Fruit fly (Drosophila melanogaster) whole organism, pupa: Measurements from ENCODE around the gene CG34303.
A peak's percentile ranks its signal among the peaks of the same experiment; 100 is the strongest.

ENCODE experiments used
- CG10348 ChIP-seq: fragments of 200-800 bp; sonication (Bioruptor generic); IDR thresholded peaks from 2 replicates; pipeline ENCODE4 v1.3.6; 2022; ENCODE audit warnings: missing biosample characterization, missing genetic modification characterization
- CG12605 ChIP-seq: fragments of 200-800 bp; sonication (Bioruptor generic); IDR thresholded peaks from 2 replicates; pipeline ENCODE4 v1.3.6; 2022; ENCODE audit warnings: missing biosample characterization, missing genetic modification characterization
- CG13204 ChIP-seq: fragments of 200-800 bp; sonication (Bioruptor generic); optimal IDR thresholded peaks from 2 replicates; lab custom pipeline; 2018; ENCODE audit warnings: missing biosample characterization, mild to moderate bottlenecking, missing genetic modification characterization, moderate library complexity
- CG14655 ChIP-seq: fragments of 200-800 bp; sonication (Bioruptor generic); optimal IDR thresholded peaks from 3 replicates; lab custom pipeline; 2017; ENCODE audit warnings: mild to moderate bottlenecking, missing biosample characterization, missing genetic modification reagents, missing genetic modification characterization
- CG15710 ChIP-seq: fragments of 200-800 bp; sonication (Bioruptor generic); optimal IDR thresholded peaks from 2 replicates; lab custom pipeline; 2018; ENCODE audit warnings: missing biosample characterization, mild to moderate bottlenecking, missing genetic modification characterization, moderate library complexity
- CG17806 ChIP-seq: fragments of 200-800 bp; sonication (Bioruptor generic); optimal IDR thresholded peaks from 2 replicates; lab custom pipeline; 2018; ENCODE audit warnings: missing biosample characterization, mild to moderate bottlenecking, missing genetic modification characterization, moderate library complexity
- CG32121 ChIP-seq: fragments of 200-800 bp; sonication (Bioruptor generic); IDR thresholded peaks from 2 replicates; pipeline ENCODE4 v1.3.6; 2022; ENCODE audit warnings: missing biosample characterization, missing genetic modification characterization
- CG34367 ChIP-seq: fragments of 200-800 bp; sonication (Bioruptor generic); optimal IDR thresholded peaks from 2 replicates; lab custom pipeline; 2018; ENCODE audit warnings: missing biosample characterization, mild to moderate bottlenecking, missing genetic modification characterization
- CG4496 ChIP-seq: fragments of 200-800 bp; sonication (Bioruptor generic); IDR thresholded peaks from 3 replicates; pipeline ENCODE4 v1.3.6; 2022; ENCODE audit warnings: missing biosample characterization, missing genetic modification characterization
- CG8159 ChIP-seq: fragments of 200-800 bp; sonication (Bioruptor generic); optimal IDR thresholded peaks from 3 replicates; lab custom pipeline; 2018; ENCODE audit warnings: missing biosample characterization, mild to moderate bottlenecking, missing genetic modification characterization, moderate library complexity
- CG8301 ChIP-seq: fragments of 200-800 bp; sonication (Bioruptor generic); optimal IDR thresholded peaks from 2 replicates; lab custom pipeline; 2018; ENCODE audit warnings: missing biosample characterization, mild to moderate bottlenecking, missing genetic modification characterization
- CG9948 ChIP-seq: fragments of 200-800 bp; sonication (Bioruptor generic); optimal IDR thresholded peaks from 2 replicates; lab custom pipeline; 2018; ENCODE audit warnings: missing biosample characterization, mild to moderate bottlenecking, missing genetic modification characterization, moderate library complexity
- D1 ChIP-seq: fragments of 200-800 bp; sonication (Bioruptor generic); optimal IDR thresholded peaks from 2 replicates; lab custom pipeline; 2018; ENCODE audit warnings: missing biosample characterization, mild to moderate bottlenecking, missing genetic modification characterization, moderate library complexity
- EcR ChIP-seq: fragments of 200-800 bp; sonication (Bioruptor generic); optimal IDR thresholded peaks from 3 replicates; lab custom pipeline; 2019; ENCODE audit warnings: missing biosample characterization, missing genetic modification characterization, mild to moderate bottlenecking, moderate library complexity, missing genetic modification reagents
- Ets98B ChIP-seq: fragments of 200-800 bp; sonication (Bioruptor generic); IDR thresholded peaks from 2 replicates; pipeline ENCODE4 v1.3.6; 2022; ENCODE audit warnings: missing biosample characterization, missing genetic modification characterization
- Pif1A ChIP-seq: fragments of 200-800 bp; sonication (Bioruptor generic); optimal IDR thresholded peaks from 3 replicates; lab custom pipeline; 2016; ENCODE audit warnings: missing biosample characterization, missing genetic modification characterization
- Pif1B ChIP-seq: fragments of 200-800 bp; sonication (Bioruptor generic); optimal IDR thresholded peaks from 3 replicates; lab custom pipeline; 2016; ENCODE audit warnings: missing biosample characterization, missing genetic modification characterization
- Snoo ChIP-seq: fragments of 200-800 bp; sonication (Bioruptor generic); optimal IDR thresholded peaks from 3 replicates; lab custom pipeline; 2017; ENCODE audit warnings: missing biosample characterization, mild to moderate bottlenecking, missing genetic modification characterization, inconsistent platforms
- fd96Ca ChIP-seq: fragments of 200-800 bp; sonication (Bioruptor generic); IDR thresholded peaks from 3 replicates; pipeline ENCODE4 v1.3.6; 2022; ENCODE audit warnings: missing biosample characterization, missing genetic modification characterization
- gl ChIP-seq: fragments of 200-800 bp; sonication (Bioruptor generic); optimal IDR thresholded peaks from 2 replicates; lab custom pipeline; 2018; ENCODE audit warnings: missing biosample characterization, mild to moderate bottlenecking, missing genetic modification characterization
- rn ChIP-seq: fragments of 200-800 bp; sonication (Bioruptor generic); IDR thresholded peaks from 2 replicates; pipeline ENCODE4 v1.3.6; 2022; ENCODE audit warnings: missing biosample characterization, missing genetic modification characterization

Gene CG34303

dm6 chr3R:10133419-10134340 is 18.0 kb downstream of the CG34303 start:
- no peak for TF ChIP-seq fd96Ca (GFP tag; lab: Robert Waterston, UW)
- peak; percentile 12 for TF ChIP-seq EcR (GFP tag; lab: Kevin White, UChicago)
- peak; percentile 15; the same call in 1 of the 3 replicates for TF ChIP-seq CG4496 (GFP tag; lab: Robert Waterston, UW)
- TF ChIP-seq CG8159 (tag; lab: Kevin White, UChicago) = no peak

DNA sequence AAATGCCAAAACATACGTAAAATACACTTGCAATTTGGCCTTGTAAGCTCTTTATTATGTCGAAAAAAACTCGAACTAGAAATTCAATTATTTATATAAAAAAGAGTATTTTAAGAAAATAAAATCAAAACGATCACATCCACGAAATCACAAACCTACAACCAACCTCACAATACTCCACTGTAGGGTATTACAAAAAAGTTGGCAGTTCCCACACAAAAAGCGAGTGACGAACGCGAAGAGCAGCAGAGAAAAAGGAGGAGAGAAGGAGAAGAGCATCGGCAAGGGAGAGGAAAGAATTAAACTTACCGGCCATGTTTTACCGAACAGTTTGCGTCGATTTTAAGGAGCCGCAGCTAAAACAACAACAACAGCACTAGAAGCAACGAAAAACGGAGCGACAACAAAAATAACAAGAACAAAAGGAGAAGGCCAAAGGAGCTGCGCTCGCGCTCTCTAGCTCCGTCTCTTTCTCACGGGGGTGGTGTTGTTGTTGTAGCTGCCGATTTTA is 18.7 kb downstream of the CG34303 start:
- peak; percentile 8 for TF ChIP-seq Snoo (tag; lab: Kevin White, UChicago)
- TF ChIP-seq Pif1A (GFP tag; lab: Kevin White, UChicago) = peak; percentile 12
- peak; percentile 76 for TF ChIP-seq CG13204 (GFP tag; lab: Kevin White, UChicago)
- TF ChIP-seq CG4496 (GFP tag; lab: Robert Waterston, UW) = no peak
- TF ChIP-seq CG10348 (GFP tag; lab: Robert Waterston, UW) = no peak
- no peak for TF ChIP-seq D1
- TF ChIP-seq CG8159 (tag; lab: Kevin White, UChicago) = peak; percentile 5
- no peak for TF ChIP-seq rn
- TF ChIP-seq CG12605 = no peak
- TF ChIP-seq CG8301 (tag; lab: Kevin White, UChicago) = peak; percentile 15
- no peak for TF ChIP-seq CG34367 (tag; lab: Kevin White, UChicago)
- peak; percentile 20 for TF ChIP-seq CG17806 (tag; lab: Kevin White, UChicago)
- TF ChIP-seq Pif1B (GFP tag; lab: Kevin White, UChicago) = peak; percentile 1
- peak; percentile 11 for TF ChIP-seq CG9948
- TF ChIP-seq fd96Ca (GFP tag; lab: Robert Waterston, UW) = no peak
- TF ChIP-seq CG15710 (tag; lab: Kevin White, UChicago) = no peak
- TF ChIP-seq Ets98B (GFP tag; lab: Robert Waterston, UW) = no peak
- peak; percentile 21 for TF ChIP-seq CG14655
- TF ChIP-seq EcR (GFP tag; lab: Kevin White, UChicago) = peak; percentile 31
- TF ChIP-seq CG32121 (GFP tag; lab: Robert Waterston, UW) = no peak
- TF ChIP-seq gl = no peak
- TF ChIP-seq, all 21 proteins: peak for 10

DNA sequence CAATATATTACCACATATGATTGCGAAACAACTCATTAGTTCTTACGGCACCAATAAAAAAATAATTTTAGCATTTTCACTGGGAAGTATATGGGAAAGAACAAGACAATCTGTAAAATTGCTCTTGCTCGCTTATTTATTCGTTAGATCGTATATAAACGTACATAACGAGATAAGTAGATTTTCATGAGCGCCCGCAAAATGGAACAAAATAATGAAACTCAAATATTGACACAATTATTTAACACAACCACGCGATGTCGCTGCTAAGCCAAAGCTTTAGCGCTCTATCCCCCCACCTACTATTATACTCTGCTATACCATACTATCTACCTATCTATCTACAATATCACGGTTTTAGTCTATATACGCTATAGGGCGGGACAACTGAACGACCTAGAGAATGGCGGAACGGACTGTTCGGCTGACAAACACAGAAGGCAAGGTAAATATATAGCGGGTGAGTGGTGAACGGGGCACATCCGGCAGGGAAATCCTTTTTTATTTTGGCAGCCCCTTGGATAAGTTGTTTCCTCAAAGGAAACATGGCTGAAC is 20.6 kb downstream of the CG34303 start:
- TF ChIP-seq rn = no peak
- no peak for TF ChIP-seq Pif1A (GFP tag; lab: Kevin White, UChicago)
- TF ChIP-seq CG8301 (tag; lab: Kevin White, UChicago) = no peak
- no peak for TF ChIP-seq Ets98B (GFP tag; lab: Robert Waterston, UW)
- no peak for TF ChIP-seq CG9948
- no peak for TF ChIP-seq CG13204 (GFP tag; lab: Kevin White, UChicago)
- TF ChIP-seq Snoo (tag; lab: Kevin White, UChicago) = no peak
- TF ChIP-seq Pif1B (GFP tag; lab: Kevin White, UChicago) = no peak
- no peak for TF ChIP-seq D1
- no peak for TF ChIP-seq CG34367 (tag; lab: Kevin White, UChicago)
- TF ChIP-seq CG4496 (GFP tag; lab: Robert Waterston, UW) = no peak
- TF ChIP-seq CG14655 = no peak
- TF ChIP-seq gl = no peak
- no peak for TF ChIP-seq EcR (GFP tag; lab: Kevin White, UChicago)
- TF ChIP-seq CG17806 (tag; lab: Kevin White, UChicago) = no peak
- TF ChIP-seq CG8159 (tag; lab: Kevin White, UChicago) = no peak
- TF ChIP-seq CG15710 (tag; lab: Kevin White, UChicago) = no peak
- no peak for TF ChIP-seq fd96Ca (GFP tag; lab: Robert Waterston, UW)
- TF ChIP-seq CG32121 (GFP tag; lab: Robert Waterston, UW) = no peak
- no peak for TF ChIP-seq CG12605

DNA sequence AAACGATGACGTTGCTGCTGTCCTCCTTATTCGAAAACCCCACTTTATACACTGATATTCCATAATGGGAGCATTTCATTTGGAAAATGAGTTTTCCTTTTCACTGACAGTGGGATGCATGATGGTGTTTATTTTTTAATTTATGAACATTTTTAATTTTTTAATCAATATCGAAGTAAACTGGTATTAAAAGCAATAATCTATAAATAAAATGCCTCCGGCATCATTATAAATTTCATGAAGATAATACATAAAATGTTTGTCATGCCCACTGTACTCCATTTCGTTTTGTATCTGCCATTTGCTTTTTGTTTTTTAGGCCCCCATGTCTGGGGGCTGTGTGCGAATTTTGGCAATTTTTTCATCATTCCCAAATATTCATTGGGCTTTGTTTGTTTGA is 21.6 kb downstream of the CG34303 start:
- TF ChIP-seq D1 = no peak
- TF ChIP-seq Pif1B (GFP tag; lab: Kevin White, UChicago) = peak; percentile 43
- peak; percentile 64 for TF ChIP-seq CG8301 (tag; lab: Kevin White, UChicago)
- peak; percentile 61 for TF ChIP-seq Pif1A (GFP tag; lab: Kevin White, UChicago)
- TF ChIP-seq CG15710 (tag; lab: Kevin White, UChicago) = peak; percentile 40
- TF ChIP-seq Snoo (tag; lab: Kevin White, UChicago) = peak; percentile 43
- TF ChIP-seq CG10348 (GFP tag; lab: Robert Waterston, UW) = peak; percentile 38; the same call in 1 of the 2 replicates
- no peak for TF ChIP-seq EcR (GFP tag; lab: Kevin White, UChicago)
- peak; percentile 58 for TF ChIP-seq CG17806 (tag; lab: Kevin White, UChicago)
- peak; percentile 56 for TF ChIP-seq CG8159 (tag; lab: Kevin White, UChicago)
- peak; percentile 80; the same call in 2 of the 3 replicates for TF ChIP-seq CG4496 (GFP tag; lab: Robert Waterston, UW)
- TF ChIP-seq CG13204 (GFP tag; lab: Kevin White, UChicago) = no peak
- TF ChIP-seq CG14655 = peak; percentile 59
- peak; percentile 24 for TF ChIP-seq CG34367 (tag; lab: Kevin White, UChicago)
- peak; percentile 70 for TF ChIP-seq CG12605
- TF ChIP-seq Ets98B (GFP tag; lab: Robert Waterston, UW) = peak; percentile 87
- TF ChIP-seq fd96Ca (GFP tag; lab: Robert Waterston, UW) = no peak
- TF ChIP-seq CG9948 = peak; percentile 45
- peak; percentile 68 for TF ChIP-seq rn
- TF ChIP-seq CG32121 (GFP tag; lab: Robert Waterston, UW) = peak; percentile 90
- TF ChIP-seq gl = no peak
- TF ChIP-seq, all 21 proteins: peak for 16
